Fruit fly (Drosophila melanogaster) whole organism, embryonic: ENCODE data around the gene CG32829.

Source experiments
- Atf6 ChIP-seq: fragments of 200-800 bp; sonication (Bioruptor generic); IDR thresholded peaks from 2 replicates; pipeline ENCODE4 v1.3.6; 2022; ENCODE audit warnings: missing biosample characterization, missing genetic modification characterization
- Bdp1 ChIP-seq: fragments of 200-800 bp; sonication (Bioruptor generic); optimal IDR thresholded peaks from 3 replicates; lab custom pipeline; 2016; ENCODE audit warnings: missing biosample characterization, missing genetic modification characterization
- Blimp-1 ChIP-seq: fragments of 200-800 bp; sonication (Bioruptor generic); optimal IDR thresholded peaks from 3 replicates; lab custom pipeline; 2018; ENCODE audit warnings: missing biosample characterization, missing genetic modification characterization, mild to moderate bottlenecking, moderate library complexity, missing genetic modification reagents
- C15 ChIP-seq: fragments of 200-800 bp; sonication (Bioruptor generic); IDR thresholded peaks from 3 replicates; pipeline ENCODE4 v1.3.6; 2022; ENCODE audit warnings: missing biosample characterization, missing genetic modification characterization
- CG10147 ChIP-seq: fragments of 200-800 bp; sonication (Bioruptor generic); optimal IDR thresholded peaks from 2 replicates; lab custom pipeline; 2019; ENCODE audit warnings: missing biosample characterization, mild to moderate bottlenecking, missing genetic modification characterization, moderate library complexity
- CG10654 ChIP-seq: fragments of 200-800 bp; sonication (Bioruptor generic); optimal IDR thresholded peaks from 2 replicates; lab custom pipeline; 2016; ENCODE audit warnings: missing biosample characterization, missing genetic modification characterization
- CG11560 ChIP-seq: fragments of 200-800 bp; sonication (Bioruptor generic); IDR thresholded peaks from 3 replicates; pipeline ENCODE4 v1.3.6; 2022; ENCODE audit warnings: missing biosample characterization, missing genetic modification characterization
- CG1233 ChIP-seq: fragments of 200-800 bp; sonication (Bioruptor generic); optimal IDR thresholded peaks from 4 replicates; lab custom pipeline; 2018; ENCODE audit warnings: missing biosample characterization, mild to moderate bottlenecking, missing genetic modification characterization
- CG12744 ChIP-seq: fragments of 200-800 bp; sonication (Bioruptor generic); optimal IDR thresholded peaks from 2 replicates; lab custom pipeline; 2016; ENCODE audit warnings: missing biosample characterization, missing genetic modification characterization
- CG13296 ChIP-seq: fragments of 200-800 bp; sonication (Bioruptor generic); optimal IDR thresholded peaks from 3 replicates; lab custom pipeline; 2018; ENCODE audit warnings: missing biosample characterization, mild to moderate bottlenecking, missing genetic modification characterization
- CG14014 ChIP-seq: fragments of 200-800 bp; sonication (Bioruptor generic); IDR thresholded peaks from 2 replicates; pipeline ENCODE4 v1.3.6; 2022; ENCODE audit warnings: missing biosample characterization, missing genetic modification characterization
- CG1529 ChIP-seq: fragments of 200-800 bp; sonication (Bioruptor generic); optimal IDR thresholded peaks from 3 replicates; lab custom pipeline; 2018; ENCODE audit warnings: missing biosample characterization, missing genetic modification characterization
- CG15514 ChIP-seq: fragments of 200-800 bp; sonication (Bioruptor generic); optimal IDR thresholded peaks from 3 replicates; lab custom pipeline; 2017; ENCODE audit warnings: missing biosample characterization, missing genetic modification characterization, mild to moderate bottlenecking, moderate library complexity, missing genetic modification reagents
- CG16815 ChIP-seq: fragments of 200-800 bp; sonication (Bioruptor generic); optimal IDR thresholded peaks from 3 replicates; lab custom pipeline; 2017; ENCODE audit warnings: missing biosample characterization, mild to moderate bottlenecking, missing genetic modification characterization
- CG17186 ChIP-seq: fragments of 200-800 bp; sonication (Bioruptor generic); optimal IDR thresholded peaks from 3 replicates; lab custom pipeline; 2017; ENCODE audit warnings: missing biosample characterization, missing genetic modification reagents, missing genetic modification characterization
- CG17361 ChIP-seq: fragments of 200-800 bp; sonication (Bioruptor generic); IDR thresholded peaks from 3 replicates; pipeline ENCODE4 v1.3.6; 2022; ENCODE audit warnings: missing biosample characterization, missing genetic modification characterization
- CG2889 ChIP-seq: fragments of 200-800 bp; sonication (Bioruptor generic); IDR thresholded peaks from 3 replicates; pipeline ENCODE4 v1.3.6; 2022; ENCODE audit warnings: missing biosample characterization, missing genetic modification characterization
- CG4820 ChIP-seq: fragments of 200-800 bp; sonication (Bioruptor generic); optimal IDR thresholded peaks from 3 replicates; lab custom pipeline; 2016; ENCODE audit warnings: missing biosample characterization, missing genetic modification characterization
- CG5180 ChIP-seq: fragments of 200-800 bp; sonication (Bioruptor generic); optimal IDR thresholded peaks from 3 replicates; lab custom pipeline; 2017; ENCODE audit warnings: missing biosample characterization, missing genetic modification characterization, mild to moderate bottlenecking, moderate library complexity, missing genetic modification reagents
- CG8388 ChIP-seq: fragments of 200-800 bp; sonication (Bioruptor generic); optimal IDR thresholded peaks from 2 replicates; lab custom pipeline; 2019; ENCODE audit warnings: missing biosample characterization, mild to moderate bottlenecking, missing genetic modification characterization, moderate library complexity
- CG8924 ChIP-seq: fragments of 200-800 bp; optimal IDR thresholded peaks from 3 replicates; lab custom pipeline; 2019; ENCODE audit warnings: missing biosample characterization, mild to moderate bottlenecking, missing genetic modification characterization, moderate library complexity
- CG8944 ChIP-seq: fragments of 200-800 bp; sonication (Bioruptor generic); optimal IDR thresholded peaks from 3 replicates; lab custom pipeline; 2016; ENCODE audit warnings: missing biosample characterization, missing genetic modification characterization
- CG9727 ChIP-seq: fragments of 200-800 bp; sonication (Bioruptor generic); optimal IDR thresholded peaks from 3 replicates; lab custom pipeline; 2017; ENCODE audit warnings: missing biosample characterization, mild to moderate bottlenecking, missing genetic modification characterization
- D19B ChIP-seq: fragments of 200-800 bp; sonication (Bioruptor generic); optimal IDR thresholded peaks from 2 replicates; lab custom pipeline; 2017; ENCODE audit warnings: missing biosample characterization, mild to moderate bottlenecking, missing genetic modification characterization
- Dfd ChIP-seq, 2 experiments: fragments of >200 bp; optimal IDR thresholded peaks; 2 replicates each; lab custom pipeline; 2017; ENCODE audit warnings: missing biosample characterization in 2 of 2, missing genetic modification characterization in 2 of 2
- Dip2 ChIP-seq: fragments of 200-800 bp; sonication (Bioruptor generic); IDR thresholded peaks from 2 replicates; pipeline ENCODE4 v1.3.6; 2022; ENCODE audit warnings: missing biosample characterization, missing genetic modification characterization
- Doc2 ChIP-seq: fragments of 200-800 bp; sonication (Bioruptor generic); IDR thresholded peaks from 2 replicates; pipeline ENCODE4 v1.3.6; 2022; ENCODE audit warnings: missing biosample characterization, missing genetic modification characterization
- Doc3 ChIP-seq: fragments of 200-800 bp; sonication (Bioruptor generic); IDR thresholded peaks from 3 replicates; pipeline ENCODE4 v1.3.6; 2022; ENCODE audit warnings: missing biosample characterization, missing genetic modification characterization; ENCODE audit not compliant: partially characterized antibody
- Eip74EF ChIP-seq, 2 experiments: fragments of 200-800 bp in 1 of 2; fragments of >200 bp in 1 of 2; sonication (Bioruptor generic) in 1 of 2; optimal IDR thresholded peaks; 2 replicates each; lab custom pipeline; 2017 to 2019; ENCODE audit warnings: missing biosample characterization in 2 of 2, missing genetic modification characterization in 2 of 2, mild to moderate bottlenecking in 1 of 2, moderate library complexity in 1 of 2
- Fer1 ChIP-seq: fragments of 200-800 bp; sonication (Bioruptor generic); optimal IDR thresholded peaks from 2 replicates; lab custom pipeline; 2017; ENCODE audit warnings: missing biosample characterization, mild to moderate bottlenecking, missing genetic modification characterization
- Fer2 ChIP-seq: fragments of 200-800 bp; sonication (Bioruptor generic); optimal IDR thresholded peaks from 2 replicates; lab custom pipeline; 2018; ENCODE audit warnings: missing biosample characterization, mild to moderate bottlenecking, missing genetic modification characterization, moderate library complexity
- HLH4C ChIP-seq: fragments of 200-800 bp; sonication (Bioruptor generic); IDR thresholded peaks from 3 replicates; pipeline ENCODE4 v1.3.6; 2022; ENCODE audit warnings: missing biosample characterization, missing genetic modification characterization; ENCODE audit not compliant: partially characterized antibody
- Hand ChIP-seq: fragments of 200-800 bp; sonication (Bioruptor generic); optimal IDR thresholded peaks from 2 replicates; lab custom pipeline; 2017; ENCODE audit warnings: mild to moderate bottlenecking, missing biosample characterization, missing genetic modification reagents, missing genetic modification characterization
- Hr51 ChIP-seq, 2 experiments: fragments of 200-800 bp; sonication (Bioruptor generic); optimal IDR thresholded peaks; 2 replicates in 1 of 2; 3 replicates in 1 of 2; lab custom pipeline; 2016 to 2018; ENCODE audit warnings: missing biosample characterization in 2 of 2, missing genetic modification characterization in 2 of 2, mild to moderate bottlenecking in 1 of 2, moderate library complexity in 1 of 2
- Lhr ChIP-seq: fragments of 200-800 bp; sonication (Bioruptor generic); optimal IDR thresholded peaks from 3 replicates; lab custom pipeline; 2017; ENCODE audit warnings: mild to moderate bottlenecking, missing biosample characterization, missing genetic modification reagents, missing genetic modification characterization
- Med ChIP-seq: fragments of 200-800 bp; sonication (Bioruptor generic); peaks from one replicate; lab custom pipeline; 2016; ENCODE audit warnings: missing biosample characterization, missing genetic modification characterization, mild to moderate bottlenecking, inconsistent platforms, moderate library complexity
- Meics ChIP-seq: fragments of 200-800 bp; sonication (Bioruptor generic); optimal IDR thresholded peaks from 2 replicates; lab custom pipeline; 2017; ENCODE audit warnings: missing biosample characterization, mild to moderate bottlenecking, missing genetic modification characterization
- Scr ChIP-seq: fragments of 200-800 bp; sonication (Bioruptor generic); IDR thresholded peaks from 2 replicates; pipeline ENCODE4 v1.3.6; 2022; ENCODE audit warnings: missing biosample characterization, missing genetic modification characterization; ENCODE audit not compliant: partially characterized antibody
- TFAM ChIP-seq: fragments of 200-800 bp; sonication (Bioruptor generic); optimal IDR thresholded peaks from 2 replicates; lab custom pipeline; 2017; ENCODE audit warnings: missing biosample characterization, missing genetic modification characterization, inconsistent platforms
- Xbp1 ChIP-seq: fragments of 200-800 bp; sonication (Bioruptor generic); optimal IDR thresholded peaks from 3 replicates; lab custom pipeline; 2016; ENCODE audit warnings: missing biosample characterization, mild to moderate bottlenecking, missing genetic modification characterization
- az2 ChIP-seq: fragments of 200-800 bp; sonication (Bioruptor generic); optimal IDR thresholded peaks from 3 replicates; lab custom pipeline; 2016; ENCODE audit warnings: missing biosample characterization, missing genetic modification characterization
- fru ChIP-seq: fragments of >200 bp; optimal IDR thresholded peaks from 2 replicates; lab custom pipeline; 2017
- gem ChIP-seq: fragments of 200-800 bp; sonication (Bioruptor generic); optimal IDR thresholded peaks from 2 replicates; lab custom pipeline; 2019; ENCODE audit warnings: missing biosample characterization, mild to moderate bottlenecking, missing genetic modification characterization, moderate library complexity
- kni ChIP-seq: fragments of 200-800 bp; sonication (Bioruptor generic); optimal IDR thresholded peaks from 3 replicates; lab custom pipeline; 2017; ENCODE audit warnings: mild to moderate bottlenecking, missing biosample characterization, missing genetic modification reagents, missing genetic modification characterization
- schlank ChIP-seq: fragments of 200-800 bp; sonication (Bioruptor generic); optimal IDR thresholded peaks from 2 replicates; lab custom pipeline; 2018; ENCODE audit warnings: missing biosample characterization, mild to moderate bottlenecking, missing genetic modification characterization
- trem ChIP-seq: fragments of 200-800 bp; optimal IDR thresholded peaks from 3 replicates; lab custom pipeline; 2019; ENCODE audit warnings: missing biosample characterization, mild to moderate bottlenecking, missing genetic modification characterization, moderate library complexity
- ttk ChIP-seq: fragments of 200-800 bp; sonication (Bioruptor generic); IDR thresholded peaks from 2 replicates; pipeline ENCODE4 v2.1.2; 2022; ENCODE audit warnings: missing biosample characterization, missing genetic modification characterization
- wor ChIP-seq: fragments of 200-800 bp; sonication (Bioruptor generic); IDR thresholded peaks from 2 replicates; pipeline ENCODE4 v1.3.6; 2022; ENCODE audit warnings: missing biosample characterization, missing genetic modification characterization

CG32829 gene

dm6 chr2L:6874526-6875198, 41.6 kb downstream of the CG32829 start, which contains the start of gene Nlg2 (continued):
- TF ChIP-seq Med (peak; percentile 31), CG10147 (peak; percentile 70), wor (GFP tag; lab: Robert Waterston, UW) (no peak), Meics (GFP tag; lab: Kevin White, UChicago) (peak; percentile 79), trem (tag; lab: Kevin White, UChicago) (peak; percentile 2), az2 (GFP tag; lab: Kevin White, UChicago) (peak; percentile 20), D19B (peak; percentile 50), kni (GFP tag; lab: Kevin White, UChicago) (no peak), Atf6 (GFP tag; lab: Robert Waterston, UW) (0 out of 2 replicates have a peak, but pooled peaks have one; percentile 15), CG13296 (GFP tag; lab: Kevin White, UChicago) (peak; percentile 72), fru (lab: Kevin White, UChicago) (no peak), Doc2 (GFP tag; lab: Robert Waterston, UW) (no peak), Xbp1 (GFP tag; lab: Kevin White, UChicago) (peak; percentile 43), Bdp1 (GFP tag; lab: Kevin White, UChicago) (no peak), CG16815 (GFP tag; lab: Kevin White, UChicago) (peak; percentile 20), CG2889 (0 out of 3 replicates have a peak, but pooled peaks have one; percentile 29), Hr51 (GFP tag; optimal IDR thresholded peaks at IDR 0.05; lab: Kevin White, UChicago) (peak in 1 of 2 experiments; percentile 78), Dip2 (GFP tag; lab: Robert Waterston, UW) (no peak), C15 (no peak), CG9727 (GFP tag; lab: Kevin White, UChicago) (peak; percentile 75), CG8944 (no peak), Fer1 (GFP tag; lab: Kevin White, UChicago) (peak; percentile 74), CG15514 (GFP tag; lab: Kevin White, UChicago) (peak; percentile 6), Hand (GFP tag; lab: Kevin White, UChicago) (peak; percentile 72), Lhr (GFP tag; lab: Kevin White, UChicago) (no peak), CG14014 (GFP tag; lab: Robert Waterston, UW) (peak; percentile 6; the same call in 1 of the 2 replicates), CG17186 (GFP tag; lab: Kevin White, UChicago) (no peak), CG17361 (peak; percentile 87; the same call in 2 of the 3 replicates), CG11560 (tag; lab: Robert Waterston, UW) (no peak), gem (tag; lab: Kevin White, UChicago) (peak; percentile 81), TFAM (GFP tag; lab: Kevin White, UChicago) (no peak), CG1529 (GFP tag; lab: Kevin White, UChicago) (peak; percentile 34), Blimp-1 (GFP tag; lab: Kevin White, UChicago) (peak; percentile 48), HLH4C (GFP tag; lab: Robert Waterston, UW) (no peak), Dfd (GFP tag; optimal IDR thresholded peaks at IDR 0.05; lab: Kevin White, UChicago) (no peak), CG1233 (peak; percentile 59), CG5180 (GFP tag; lab: Kevin White, UChicago) (peak; percentile 57), ttk (GFP tag; lab: Robert Waterston, UW) (peak; percentile 21; the same call in 1 of the 2 replicates), CG4820 (peak; percentile 4), Doc3 (GFP tag; lab: Robert Waterston, UW) (0 out of 3 replicates have a peak, but pooled peaks have one; percentile 23), CG8388 (GFP tag; lab: Kevin White, UChicago) (peak; percentile 29), CG8924 (peak; percentile 69), Scr (no peak), Eip74EF (GFP tag; optimal IDR thresholded peaks at IDR 0.05; lab: Kevin White, UChicago) (peak in 1 of 2 experiments; percentile 70), Fer2 (tag; lab: Kevin White, UChicago) (peak; percentile 23), CG10654 (GFP tag; lab: Kevin White, UChicago) (peak; percentile 31), schlank (no peak), CG12744 (GFP tag; lab: Kevin White, UChicago) (no peak)
